Worm (Caenorhabditis elegans) whole organism, L4 larva: ENCODE results near the gene K02A2.5.

Source experiments
- F44E2.7 ChIP-seq: fragments of 200-800 bp; sonication (Bioruptor generic); IDR thresholded peaks from 2 replicates; pipeline ENCODE4 v2.1.2; 2022; ENCODE audit warnings: missing genetic modification characterization, missing compliant biosample characterization
- T20F7.1 ChIP-seq: fragments of 200-800 bp; sonication (Bioruptor generic); optimal IDR thresholded peaks from 2 replicates; lab custom pipeline; 2018; ENCODE audit warnings: mild to moderate bottlenecking, missing genetic modification characterization, missing compliant biosample characterization
- T26A8.4 ChIP-seq: fragments of 200-800 bp; sonication (Bioruptor generic); IDR thresholded peaks from 2 replicates; pipeline ENCODE4 v1.3.6; 2022; ENCODE audit warnings: missing genetic modification characterization, missing compliant biosample characterization
- Y5F2A.4 ChIP-seq: fragments of 200-800 bp; sonication (Bioruptor generic); optimal IDR thresholded peaks from 2 replicates; lab custom pipeline; 2018; ENCODE audit warnings: mild to moderate bottlenecking, missing genetic modification characterization, missing compliant biosample characterization
- ZK337.2 ChIP-seq: fragments of 200-800 bp; sonication (Bioruptor generic); IDR thresholded peaks from 2 replicates; pipeline ENCODE4 v1.3.6; 2022; ENCODE audit warnings: missing genetic modification reagents, missing genetic modification characterization, missing compliant biosample characterization
- ZK546.5 ChIP-seq, 2 experiments: sonication (generic microtip); optimal IDR thresholded peaks; 2 replicates each; lab custom pipeline; 2017; ENCODE audit warnings: missing biosample characterization in 2 of 2, missing genetic modification characterization in 2 of 2
- ceh-20 ChIP-seq: fragments of 200-800 bp; sonication (Bioruptor generic); IDR thresholded peaks from 2 replicates; pipeline ENCODE4 v1.3.6; 2022; ENCODE audit warnings: missing genetic modification reagents, missing genetic modification characterization, missing compliant biosample characterization
- ceh-28 ChIP-seq: fragments of 150-350 bp; optimal IDR thresholded peaks from 2 replicates; lab custom pipeline; 2014; ENCODE audit warnings: missing biosample characterization, missing genetic modification reagents, missing genetic modification characterization
- ctbp-1 ChIP-seq: fragments of 200-800 bp; sonication (Bioruptor generic); IDR thresholded peaks from 2 replicates; pipeline ENCODE4 v1.3.6; 2022; ENCODE audit warnings: missing genetic modification reagents, missing genetic modification characterization, missing compliant biosample characterization
- daf-16 ChIP-seq, 3 experiments: sonication (generic microtip); optimal IDR thresholded peaks; 2 replicates each; lab custom pipeline; 2016 to 2017; ENCODE audit warnings: missing genetic modification characterization in 3 of 3, missing genetic modification reagents in 3 of 3, mild to moderate bottlenecking in 2 of 3, missing compliant biosample characterization in 2 of 3, missing biosample characterization in 1 of 3, moderate library complexity in 1 of 3
- dmd-6 ChIP-seq: fragments of 200-800 bp; sonication (Bioruptor generic); IDR thresholded peaks from 2 replicates; pipeline ENCODE4 v1.3.6; 2022; ENCODE audit warnings: missing genetic modification reagents, missing genetic modification characterization, missing compliant biosample characterization
- dmd-9 ChIP-seq: fragments of 200-800 bp; sonication (Bioruptor generic); IDR thresholded peaks from 2 replicates; pipeline ENCODE4 v1.3.6; 2022; ENCODE audit warnings: missing genetic modification reagents, missing genetic modification characterization, missing compliant biosample characterization
- duxl-1 ChIP-seq: sonication (generic microtip); optimal IDR thresholded peaks from 2 replicates; lab custom pipeline; 2016; ENCODE audit warnings: mild to moderate bottlenecking, missing genetic modification characterization, moderate library complexity, missing compliant biosample characterization; ENCODE audit not compliant: poor library complexity
- dve-1 ChIP-seq: sonication (generic microtip); optimal IDR thresholded peaks from 2 replicates; lab custom pipeline; 2017; ENCODE audit warnings: antibody characterized with exemption, mild to moderate bottlenecking, missing genetic modification characterization, missing compliant biosample characterization; ENCODE audit not compliant: insufficient read depth
- egl-43 ChIP-seq: fragments of 200-800 bp; sonication (Bioruptor generic); IDR thresholded peaks from 2 replicates; pipeline ENCODE4 v1.3.6; 2022; ENCODE audit warnings: missing genetic modification reagents, missing genetic modification characterization, missing compliant biosample characterization
- fkh-10 ChIP-seq: fragments of 150-350 bp; optimal IDR thresholded peaks from 2 replicates; lab custom pipeline; 2014; ENCODE audit warnings: missing biosample characterization, missing genetic modification reagents, missing genetic modification characterization
- fos-1 ChIP-seq: fragments of 150-350 bp; optimal IDR thresholded peaks from 2 replicates; lab custom pipeline; 2014; ENCODE audit warnings: missing biosample characterization, missing genetic modification characterization
- hlh-11 ChIP-seq: fragments of 200-800 bp; sonication (Bioruptor generic); optimal IDR thresholded peaks from 2 replicates; lab custom pipeline; 2018; ENCODE audit warnings: mild to moderate bottlenecking, missing genetic modification characterization, missing compliant biosample characterization
- hlh-30 ChIP-seq: sonication (generic microtip); optimal IDR thresholded peaks from 2 replicates; lab custom pipeline; 2017; ENCODE audit warnings: antibody characterized with exemption, mild to moderate bottlenecking, missing genetic modification characterization, missing compliant biosample characterization; ENCODE audit not compliant: insufficient read depth
- hmg-1.1 ChIP-seq: fragments of 200-800 bp; sonication (Bioruptor generic); IDR thresholded peaks from 2 replicates; pipeline ENCODE4 v1.3.6; 2022; ENCODE audit warnings: missing genetic modification reagents, missing genetic modification characterization, missing compliant biosample characterization
- lim-7 ChIP-seq: fragments of 200-800 bp; sonication (Bioruptor generic); IDR thresholded peaks from 2 replicates; pipeline ENCODE4 v1.3.6; 2022; ENCODE audit warnings: missing genetic modification characterization, missing compliant biosample characterization
- lin-1 ChIP-seq: fragments of 200-800 bp; sonication (Bioruptor generic); IDR thresholded peaks from 2 replicates; pipeline ENCODE4 v1.3.6; 2022; ENCODE audit warnings: missing genetic modification reagents, missing genetic modification characterization, missing compliant biosample characterization
- lin-13 ChIP-seq: fragments of 150-350 bp; optimal IDR thresholded peaks from 2 replicates; lab custom pipeline; 2014; ENCODE audit warnings: missing biosample characterization, missing genetic modification reagents, missing genetic modification characterization
- lin-39 ChIP-seq: fragments of 150-350 bp; optimal IDR thresholded peaks from 2 replicates; lab custom pipeline; 2014; ENCODE audit warnings: missing biosample characterization, missing genetic modification reagents, missing genetic modification characterization
- lir-3 ChIP-seq: sonication (generic microtip); optimal IDR thresholded peaks from 2 replicates; lab custom pipeline; 2016; ENCODE audit warnings: mild to moderate bottlenecking, missing genetic modification characterization, missing compliant biosample characterization
- lsy-2 ChIP-seq, 2 experiments: fragments of 150-350 bp in 1 of 2; sonication (generic microtip) in 1 of 2; optimal IDR thresholded peaks; 2 replicates each; lab custom pipeline; 2014 to 2017; ENCODE audit warnings: missing biosample characterization in 2 of 2, missing genetic modification characterization in 2 of 2
- madf-5 ChIP-seq, 2 experiments: fragments of 200-800 bp; sonication (Bioruptor generic); IDR thresholded peaks; 2 replicates each; pipeline ENCODE4 v1.3.6; 2022; ENCODE audit warnings: missing compliant biosample characterization in 2 of 2, missing genetic modification characterization in 2 of 2
- nhr-10 ChIP-seq: fragments of 150-350 bp; optimal IDR thresholded peaks from 2 replicates; lab custom pipeline; 2014; ENCODE audit warnings: missing biosample characterization, missing genetic modification characterization
- nhr-28 ChIP-seq: fragments of 150-350 bp; optimal IDR thresholded peaks from 2 replicates; lab custom pipeline; 2014; ENCODE audit warnings: missing biosample characterization, missing genetic modification characterization
- nhr-48 ChIP-seq: sonication (generic microtip); optimal IDR thresholded peaks from 2 replicates; lab custom pipeline; 2016; ENCODE audit warnings: mild to moderate bottlenecking, missing genetic modification characterization, missing compliant biosample characterization
- nhr-77 ChIP-seq: fragments of 150-350 bp; optimal IDR thresholded peaks from 2 replicates; lab custom pipeline; 2014; ENCODE audit warnings: missing biosample characterization, missing genetic modification characterization
- pqm-1 ChIP-seq: sonication (generic microtip); optimal IDR thresholded peaks from 2 replicates; lab custom pipeline; 2017; ENCODE audit warnings: missing biosample characterization, missing genetic modification characterization
- rbr-2 ChIP-seq: sonication (generic microtip); optimal IDR thresholded peaks from 2 replicates; lab custom pipeline; 2016; ENCODE audit warnings: missing genotype, missing genetic modification characterization, missing compliant biosample characterization
- saeg-2 ChIP-seq: fragments of 200-800 bp; sonication (Bioruptor generic); IDR thresholded peaks from 2 replicates; pipeline ENCODE4 v1.3.6; 2022; ENCODE audit warnings: missing genetic modification reagents, missing genetic modification characterization, missing compliant biosample characterization
- skn-1 ChIP-seq: fragments of 150-350 bp; optimal IDR thresholded peaks from 2 replicates; lab custom pipeline; 2014; ENCODE audit warnings: missing biosample characterization, missing genetic modification characterization
- spr-1 ChIP-seq: sonication (generic microtip); optimal IDR thresholded peaks from 2 replicates; lab custom pipeline; 2016; ENCODE audit warnings: mild to moderate bottlenecking, missing genetic modification characterization, missing compliant biosample characterization
- tag-97 ChIP-seq: fragments of 200-800 bp; sonication (Bioruptor generic); IDR thresholded peaks from 2 replicates; pipeline ENCODE4 v1.3.6; 2022; ENCODE audit warnings: missing genetic modification characterization, missing compliant biosample characterization
- unc-39 ChIP-seq: sonication (generic microtip); optimal IDR thresholded peaks from 2 replicates; lab custom pipeline; 2017; ENCODE audit warnings: missing biosample characterization, missing genetic modification characterization
- unc-62 ChIP-seq, 3 experiments: fragments of 150-350 bp in 1 of 3; sonication (generic microtip); optimal IDR thresholded peaks in 2 of 3; peaks in 1 of 3; 1 replicate in 1 of 3; 2 replicates in 2 of 3; lab custom pipeline; 2014 to 2017; ENCODE audit warnings: missing biosample characterization in 3 of 3, missing genetic modification characterization in 3 of 3, missing genetic modification reagents in 3 of 3, missing genotype in 1 of 3
- ztf-11 ChIP-seq: fragments of 150-350 bp; optimal IDR thresholded peaks from 2 replicates; lab custom pipeline; 2014; ENCODE audit warnings: missing biosample characterization, missing genetic modification characterization
- ztf-7 ChIP-seq: fragments of 150-350 bp; optimal IDR thresholded peaks from 2 replicates; lab custom pipeline; 2014; ENCODE audit warnings: missing biosample characterization, missing genetic modification characterization

K02A2.5 gene

ce11 chrII:7392052-7392694 is 19.7 kb downstream of the K02A2.5 start (continued):
- TF ChIP-seq ZK337.2 (GFP tag; lab: Robert Waterston, UW): no peak
- TF ChIP-seq nhr-77 (tag; lab: Kevin White, UChicago): peak; percentile 28
- peak; percentile 77 for TF ChIP-seq hmg-1.1 (GFP tag; lab: Robert Waterston, UW)
- TF ChIP-seq ceh-20 (GFP tag; lab: Robert Waterston, UW): peak; percentile 46; the same call in 1 of the 2 replicates
- TF ChIP-seq duxl-1 (tag; lab: Kevin White, UChicago): no peak
- peak; percentile 85 for TF ChIP-seq hlh-11
- no peak for TF ChIP-seq daf-16 (GFP tag; optimal IDR thresholded peaks at IDR 0.05; lab: Kevin White, UChicago)
- peak; percentile 42 for TF ChIP-seq daf-16 (tag; optimal IDR thresholded peaks at IDR 0.05; lab: Kevin White, UChicago)
- TF ChIP-seq saeg-2 (GFP tag; lab: Robert Waterston, UW): no peak
- TF ChIP-seq unc-62 (GFP tag; optimal IDR thresholded peaks at IDR 0.05 in 1 of 2; lab: Kevin White, UChicago): peak in 1 of 2 experiments; percentile 94
- TF ChIP-seq unc-62 (tag; optimal IDR thresholded peaks at IDR 0.05; lab: Kevin White, UChicago): no peak
- TF ChIP-seq ceh-28 (tag; lab: Kevin White, UChicago): no peak
- peak; percentile 72 for TF ChIP-seq dve-1 (tag; lab: Kevin White, UChicago)
- TF ChIP-seq skn-1: no peak
- TF ChIP-seq egl-43: no peak
- TF ChIP-seq nhr-28 (tag; lab: Kevin White, UChicago): peak; percentile 78
- TF ChIP-seq T20F7.1 (GFP tag; lab: Kevin White, UChicago): peak; percentile 17
- peak; percentile 62 for TF ChIP-seq T26A8.4 (GFP tag; lab: Robert Waterston, UW)
- TF ChIP-seq lin-13 (GFP tag; lab: Kevin White, UChicago): peak; percentile 42
- TF ChIP-seq nhr-48: peak; percentile 81
- no peak for TF ChIP-seq madf-5 (GFP tag; IDR thresholded peaks at IDR 0.05; lab: Robert Waterston, UW)
- no peak for TF ChIP-seq lim-7 (GFP tag; lab: Robert Waterston, UW)
- TF ChIP-seq Y5F2A.4: no peak
- no peak for TF ChIP-seq dmd-9 (GFP tag; lab: Robert Waterston, UW)
- no peak for TF ChIP-seq ZK546.5 (tag; optimal IDR thresholded peaks at IDR 0.05; lab: Kevin White, UChicago)
- no peak for TF ChIP-seq spr-1 (tag; lab: Kevin White, UChicago)
- TF ChIP-seq ztf-7 (tag; lab: Kevin White, UChicago): peak; percentile 50
- TF ChIP-seq ctbp-1 (GFP tag; lab: Robert Waterston, UW): peak; percentile 42; the same call in 1 of the 2 replicates
- TF ChIP-seq tag-97 (GFP tag; lab: Robert Waterston, UW): no peak
- TF ChIP-seq unc-39 (tag; lab: Kevin White, UChicago): no peak
- peak; percentile 44 for TF ChIP-seq rbr-2 (tag; lab: Kevin White, UChicago)
- TF ChIP-seq lsy-2 (tag; optimal IDR thresholded peaks at IDR 0.05; lab: Kevin White, UChicago): peak; percentile 55 to 63
- TF ChIP-seq dmd-6 (GFP tag; lab: Robert Waterston, UW): peak; percentile 83
- no peak for TF ChIP-seq lin-1 (GFP tag; lab: Robert Waterston, UW)
- no peak for TF ChIP-seq lin-39 (tag; lab: Kevin White, UChicago)
- peak; percentile 44 for TF ChIP-seq hlh-30 (tag; lab: Kevin White, UChicago)
- TF ChIP-seq fos-1 (tag; lab: Kevin White, UChicago): no peak
- TF ChIP-seq nhr-10 (tag; lab: Kevin White, UChicago): no peak
- peak; percentile 71 for TF ChIP-seq pqm-1
- no peak for TF ChIP-seq F44E2.7 (GFP tag; lab: Robert Waterston, UW)
- TF ChIP-seq lir-3 (tag; lab: Kevin White, UChicago): no peak
- no peak for TF ChIP-seq fkh-10 (GFP tag; lab: Kevin White, UChicago)
- no peak for TF ChIP-seq ztf-11 (tag; lab: Kevin White, UChicago)
